Fruit fly (Drosophila melanogaster) whole organism, adult: Measurements from ENCODE around the gene CG15382.

ENCODE experiments used
- CG1620 ChIP-seq: fragments of 200-800 bp; sonication (Bioruptor generic); optimal IDR thresholded peaks from 2 replicates; lab custom pipeline; 2016; ENCODE audit warnings: missing biosample characterization, missing genetic modification characterization
- CG33017 ChIP-seq: fragments of 200-800 bp; sonication (Bioruptor generic); optimal IDR thresholded peaks from 2 replicates; lab custom pipeline; 2018; ENCODE audit warnings: missing biosample characterization, mild to moderate bottlenecking, missing genetic modification characterization, moderate library complexity
- CG5204 ChIP-seq: fragments of 200-800 bp; sonication (Bioruptor generic); optimal IDR thresholded peaks from 2 replicates; lab custom pipeline; 2016; ENCODE audit warnings: missing biosample characterization, missing genetic modification characterization
- Clk ChIP-seq: fragments of 200-800 bp; sonication (Bioruptor generic); optimal IDR thresholded peaks from 2 replicates; lab custom pipeline; 2017; ENCODE audit warnings: missing biosample characterization, missing genetic modification characterization
- Crg-1 ChIP-seq: fragments of 200-800 bp; sonication (Bioruptor generic); optimal IDR thresholded peaks from 2 replicates; lab custom pipeline; 2016; ENCODE audit warnings: missing biosample characterization, missing genetic modification characterization
- bab1 ChIP-seq: fragments of 200-800 bp; sonication (Bioruptor generic); optimal IDR thresholded peaks from 3 replicates; lab custom pipeline; 2019; ENCODE audit warnings: missing biosample characterization, mild to moderate bottlenecking, missing genetic modification characterization, moderate library complexity
- tj ChIP-seq: fragments of 200-800 bp; sonication (Bioruptor generic); optimal IDR thresholded peaks from 3 replicates; lab custom pipeline; 2017; ENCODE audit warnings: missing biosample characterization, mild to moderate bottlenecking, missing genetic modification characterization, moderate library complexity

- TF ChIP-seq CG1620 (GFP tag; lab: Kevin White, UChicago) (no peak), tj (GFP tag; lab: Kevin White, UChicago) (peak; percentile 2), bab1 (GFP tag; lab: Kevin White, UChicago) (no peak), Crg-1 (GFP tag; lab: Kevin White, UChicago) (no peak), CG5204 (GFP tag; lab: Kevin White, UChicago) (no peak), CG33017 (tag; lab: Kevin White, UChicago) (peak; percentile 14), Clk (GFP tag; lab: Kevin White, UChicago) (no peak)
Measured at dm6 chr2L:2180120-2180539, 24.6 kb downstream of the CG15382 start.
